Fruit fly (Drosophila melanogaster) whole organism, embryonic: Measurements from ENCODE around the gene CG4914.
A peak's percentile ranks its signal among the peaks of the same experiment; 100 is the strongest.

Experiments
- ATbp ChIP-seq: fragments of 200-800 bp; sonication (Bioruptor generic); optimal IDR thresholded peaks from 2 replicates; lab custom pipeline; 2017; ENCODE audit warnings: missing biosample characterization, mild to moderate bottlenecking, missing genetic modification characterization, missing genetic modification reagents
- Aef1 ChIP-seq: fragments of 200-800 bp; sonication (Bioruptor generic); IDR thresholded peaks from 3 replicates; pipeline ENCODE4 v1.3.6; 2022; ENCODE audit warnings: missing biosample characterization, missing genetic modification characterization
- CG10543 ChIP-seq: fragments of 200-800 bp; sonication (Bioruptor generic); optimal IDR thresholded peaks from 3 replicates; lab custom pipeline; 2017; ENCODE audit warnings: missing biosample characterization, mild to moderate bottlenecking, missing genetic modification characterization, moderate library complexity
- CG11560 ChIP-seq: fragments of 200-800 bp; sonication (Bioruptor generic); IDR thresholded peaks from 3 replicates; pipeline ENCODE4 v1.3.6; 2022; ENCODE audit warnings: missing biosample characterization, missing genetic modification characterization
- CG12659 ChIP-seq: fragments of 200-800 bp; sonication (Bioruptor generic); optimal IDR thresholded peaks from 3 replicates; lab custom pipeline; 2017; ENCODE audit warnings: mild to moderate bottlenecking, missing biosample characterization, missing genetic modification reagents, missing genetic modification characterization
- CG15269 ChIP-seq: fragments of 200-800 bp; sonication (Bioruptor generic); optimal IDR thresholded peaks from 2 replicates; lab custom pipeline; 2018; ENCODE audit warnings: missing biosample characterization, mild to moderate bottlenecking, missing genetic modification characterization, moderate library complexity
- CG15479 ChIP-seq: fragments of 200-800 bp; sonication (Bioruptor generic); optimal IDR thresholded peaks from 3 replicates; lab custom pipeline; 2019; ENCODE audit warnings: missing biosample characterization, mild to moderate bottlenecking, missing genetic modification characterization, moderate library complexity
- CG16863 ChIP-seq: fragments of 200-800 bp; sonication (Bioruptor generic); optimal IDR thresholded peaks from 3 replicates; lab custom pipeline; 2016; ENCODE audit warnings: missing biosample characterization, missing genetic modification characterization
- CG1792 ChIP-seq: fragments of 200-800 bp; sonication (Bioruptor generic); optimal IDR thresholded peaks from 2 replicates; lab custom pipeline; 2016; ENCODE audit warnings: missing biosample characterization, missing genetic modification characterization
- CG2875 ChIP-seq: fragments of 200-800 bp; sonication (Bioruptor generic); optimal IDR thresholded peaks from 2 replicates; lab custom pipeline; 2017; ENCODE audit warnings: missing biosample characterization, mild to moderate bottlenecking, missing genetic modification characterization, missing genetic modification reagents
- CG30403 ChIP-seq: fragments of 200-800 bp; sonication (Bioruptor generic); optimal IDR thresholded peaks from 3 replicates; lab custom pipeline; 2016; ENCODE audit warnings: missing biosample characterization, missing genetic modification characterization
- CG31365 ChIP-seq: fragments of 200-800 bp; sonication (Bioruptor generic); optimal IDR thresholded peaks from 2 replicates; lab custom pipeline; 2018; ENCODE audit warnings: missing biosample characterization, mild to moderate bottlenecking, missing genetic modification characterization
- CG31441 ChIP-seq: fragments of 200-800 bp; sonication (Bioruptor generic); IDR thresholded peaks from 2 replicates; pipeline ENCODE4 v1.3.6; 2022; ENCODE audit warnings: missing biosample characterization, missing genetic modification characterization
- CG3726 ChIP-seq: fragments of 200-800 bp; sonication (Bioruptor generic); IDR thresholded peaks from 3 replicates; pipeline ENCODE4, ENCODE4 v1.3.6; 2022; ENCODE audit warnings: missing biosample characterization, missing genetic modification characterization
- CG4360 ChIP-seq: fragments of 200-800 bp; sonication (Bioruptor generic); IDR thresholded peaks from 2 replicates; pipeline ENCODE4 v1.3.6; 2022; ENCODE audit warnings: missing biosample characterization, missing genetic modification characterization
- CG4404 ChIP-seq: fragments of 200-800 bp; sonication (Bioruptor generic); IDR thresholded peaks from 2 replicates; pipeline ENCODE4 v1.3.6; 2022; ENCODE audit warnings: missing biosample characterization, missing genetic modification characterization
- CG5180 ChIP-seq: fragments of 200-800 bp; sonication (Bioruptor generic); optimal IDR thresholded peaks from 3 replicates; lab custom pipeline; 2017; ENCODE audit warnings: missing biosample characterization, missing genetic modification characterization, mild to moderate bottlenecking, moderate library complexity, missing genetic modification reagents
- CG5245 ChIP-seq: fragments of 200-800 bp; sonication (Bioruptor generic); optimal IDR thresholded peaks from 3 replicates; lab custom pipeline; 2016; ENCODE audit warnings: missing biosample characterization, missing genetic modification characterization
- CG6272 ChIP-seq: fragments of 200-800 bp; sonication (Bioruptor generic); IDR thresholded peaks from 2 replicates; pipeline ENCODE4 v1.3.6; 2022; ENCODE audit warnings: missing biosample characterization, missing genetic modification characterization
- Elba2 ChIP-seq: fragments of 200-800 bp; sonication (Bioruptor generic); optimal IDR thresholded peaks from 3 replicates; lab custom pipeline; 2016; ENCODE audit warnings: missing biosample characterization, missing genetic modification characterization
- Ets97D ChIP-seq: fragments of 200-800 bp; sonication (Bioruptor generic); optimal IDR thresholded peaks from 3 replicates; lab custom pipeline; 2016; ENCODE audit warnings: missing biosample characterization, missing genetic modification characterization
- Hmx ChIP-seq: fragments of 200-800 bp; sonication (Bioruptor generic); optimal IDR thresholded peaks from 2 replicates; lab custom pipeline; 2016; ENCODE audit warnings: missing biosample characterization, missing genetic modification characterization
- Hsf ChIP-seq: fragments of 200-800 bp; sonication (Bioruptor generic); optimal IDR thresholded peaks from 3 replicates; lab custom pipeline; 2016; ENCODE audit warnings: missing biosample characterization, missing genetic modification characterization
- Jarid2 ChIP-seq: fragments of 200-800 bp; sonication (Bioruptor generic); optimal IDR thresholded peaks from 3 replicates; lab custom pipeline; 2017; ENCODE audit warnings: mild to moderate bottlenecking, missing biosample characterization, missing genetic modification reagents, missing genetic modification characterization
- Lpt ChIP-seq: fragments of >200 bp; optimal IDR thresholded peaks from 2 replicates; lab custom pipeline; 2018; ENCODE audit warnings: missing biosample characterization, missing genetic modification characterization
- MBD-R2 ChIP-seq: fragments of 200-800 bp; sonication (Bioruptor generic); IDR thresholded peaks from 2 replicates; pipeline ENCODE4 v1.3.6; 2022; ENCODE audit warnings: missing biosample characterization, missing genetic modification characterization
- MTF-1 ChIP-seq: fragments of 200-800 bp; sonication (Bioruptor generic); optimal IDR thresholded peaks from 2 replicates; lab custom pipeline; 2018; ENCODE audit warnings: missing biosample characterization, mild to moderate bottlenecking, missing genetic modification characterization, borderline replicate concordance
- Mad ChIP-seq: fragments of 200-800 bp; sonication (Bioruptor generic); optimal IDR thresholded peaks from 2 replicates; lab custom pipeline; 2016; ENCODE audit warnings: missing biosample characterization, missing genetic modification characterization
- Sin3A ChIP-seq: fragments of >200 bp; optimal IDR thresholded peaks from 2 replicates; lab custom pipeline; 2018
- Stat92E ChIP-seq, 3 experiments: fragments of >200 bp in 2 of 3; fragments of 200-800 bp in 1 of 3; sonication (Bioruptor generic) in 1 of 3; optimal IDR thresholded peaks; 2 replicates each; lab custom pipeline; 2017 to 2019; ENCODE audit warnings: missing biosample characterization in 3 of 3, missing genetic modification characterization in 3 of 3, mild to moderate bottlenecking in 1 of 3, moderate library complexity in 1 of 3
- Tbp ChIP-seq: fragments of >200 bp; optimal IDR thresholded peaks from 2 replicates; lab custom pipeline; 2018; ENCODE audit warnings: missing biosample characterization, missing genetic modification characterization
- ara ChIP-seq: fragments of 200-800 bp; sonication (Bioruptor generic); IDR thresholded peaks from 2 replicates; pipeline ENCODE4 v1.3.6; 2022; ENCODE audit warnings: missing biosample characterization, missing genetic modification characterization
- fd96Cb ChIP-seq: fragments of 200-800 bp; sonication (Bioruptor generic); optimal IDR thresholded peaks from 2 replicates; lab custom pipeline; 2018; ENCODE audit warnings: missing biosample characterization, mild to moderate bottlenecking, missing genetic modification characterization, moderate library complexity
- gsb ChIP-seq: fragments of 200-800 bp; sonication (Bioruptor generic); IDR thresholded peaks from 2 replicates; pipeline ENCODE4 v1.3.6; 2022; ENCODE audit warnings: missing biosample characterization, missing genetic modification characterization
- h ChIP-seq: fragments of >200 bp; optimal IDR thresholded peaks from 2 replicates; lab custom pipeline; 2017
- insv ChIP-seq, 2 experiments: fragments of 200-800 bp; sonication (Bioruptor generic); optimal IDR thresholded peaks; 3 replicates each; lab custom pipeline; 2016 to 2018; ENCODE audit warnings: missing biosample characterization in 2 of 2, missing genetic modification characterization in 2 of 2
- kay ChIP-seq: fragments of 200-800 bp; sonication (Bioruptor generic); optimal IDR thresholded peaks from 2 replicates; lab custom pipeline; 2016; ENCODE audit warnings: missing biosample characterization, missing genetic modification characterization
- lbe ChIP-seq: fragments of 200-800 bp; sonication (Bioruptor generic); optimal IDR thresholded peaks from 2 replicates; lab custom pipeline; 2016; ENCODE audit warnings: missing biosample characterization, mild to moderate bottlenecking, missing genetic modification characterization
- otp ChIP-seq: fragments of 200-800 bp; sonication (Bioruptor generic); IDR thresholded peaks from 3 replicates; pipeline ENCODE4, ENCODE4 v1.3.6; 2022; ENCODE audit warnings: missing biosample characterization, missing genetic modification characterization
- pfk ChIP-seq: fragments of 200-800 bp; sonication (Bioruptor generic); optimal IDR thresholded peaks from 2 replicates; lab custom pipeline; 2018; ENCODE audit warnings: missing biosample characterization, mild to moderate bottlenecking, missing genetic modification characterization, moderate library complexity
- pzg ChIP-seq: fragments of 200-800 bp; sonication (Bioruptor generic); optimal IDR thresholded peaks from 3 replicates; lab custom pipeline; 2018; ENCODE audit warnings: missing biosample characterization, mild to moderate bottlenecking, missing genetic modification characterization, moderate library complexity
- row ChIP-seq: fragments of 200-800 bp; sonication (Bioruptor generic); IDR thresholded peaks from 3 replicates; pipeline ENCODE4 v1.3.6; 2022; ENCODE audit warnings: missing biosample characterization, missing genetic modification characterization
- scrt ChIP-seq: fragments of 200-800 bp; sonication (Bioruptor generic); optimal IDR thresholded peaks from 2 replicates; lab custom pipeline; 2018; ENCODE audit warnings: missing biosample characterization, mild to moderate bottlenecking, missing genetic modification characterization, moderate library complexity
- so ChIP-seq: fragments of 200-800 bp; sonication (Bioruptor generic); IDR thresholded peaks from 3 replicates; pipeline ENCODE4 v1.3.6; 2022; ENCODE audit warnings: missing biosample characterization, missing genetic modification characterization
- tap ChIP-seq: fragments of 200-800 bp; optimal IDR thresholded peaks from 3 replicates; lab custom pipeline; 2019; ENCODE audit warnings: missing biosample characterization, mild to moderate bottlenecking, missing genetic modification characterization, moderate library complexity
- tll ChIP-seq, 2 experiments: fragments of 200-800 bp in 1 of 2; fragments of >200 bp in 1 of 2; sonication (Bioruptor generic) in 1 of 2; optimal IDR thresholded peaks; 2 replicates each; lab custom pipeline; 2017 to 2019; ENCODE audit warnings: missing biosample characterization in 2 of 2, missing genetic modification characterization in 2 of 2, mild to moderate bottlenecking in 1 of 2, moderate library complexity in 1 of 2
- tna ChIP-seq: fragments of 200-800 bp; sonication (Bioruptor generic); IDR thresholded peaks from 2 replicates; pipeline ENCODE4 v1.3.6; 2022; ENCODE audit warnings: missing biosample characterization, missing genetic modification characterization; ENCODE audit not compliant: partially characterized antibody
- trem ChIP-seq: fragments of 200-800 bp; optimal IDR thresholded peaks from 3 replicates; lab custom pipeline; 2019; ENCODE audit warnings: missing biosample characterization, mild to moderate bottlenecking, missing genetic modification characterization, moderate library complexity
- twi ChIP-seq: fragments of 200-800 bp; optimal IDR thresholded peaks from 2 replicates; lab custom pipeline; 2019; ENCODE audit warnings: missing biosample characterization, mild to moderate bottlenecking, missing genetic modification characterization, moderate library complexity
- z ChIP-seq: fragments of 200-800 bp; sonication (Bioruptor generic); IDR thresholded peaks from 3 replicates; pipeline ENCODE4 v1.3.6; 2022; ENCODE audit warnings: missing biosample characterization, missing genetic modification characterization

The CG4914 gene

DNA sequence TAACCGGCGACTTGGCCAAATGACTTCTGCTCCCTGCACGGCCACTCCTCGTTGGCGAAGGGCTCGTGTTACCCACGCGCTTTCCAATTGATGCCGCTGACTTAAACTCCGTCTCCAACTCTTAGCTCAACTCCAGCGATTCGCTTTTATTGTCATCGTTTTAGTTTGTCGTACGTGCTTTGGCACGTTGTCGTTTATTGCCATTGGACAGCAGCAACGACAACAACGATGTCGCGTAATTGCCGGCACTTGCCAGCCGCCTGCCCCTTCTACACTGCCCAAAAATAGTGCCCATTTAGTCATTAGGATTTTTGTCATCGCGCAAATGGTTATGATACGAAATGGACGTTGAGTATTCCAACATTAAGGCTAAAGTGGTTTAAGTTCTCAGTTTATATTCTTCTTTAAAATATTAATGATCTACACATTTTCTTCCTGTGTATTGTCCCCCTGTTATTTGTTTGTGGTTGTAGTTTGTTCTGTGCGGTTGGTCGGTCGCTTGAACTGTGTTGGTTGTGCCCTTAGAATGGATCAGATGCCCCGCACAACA lies 12.1 kb downstream of the CG4914 start (continued):
- peak; percentile 84 for TF ChIP-seq MTF-1 (GFP tag; lab: Kevin White, UChicago)
- peak; percentile 88 for TF ChIP-seq CG12659
- TF ChIP-seq tna (GFP tag; lab: Robert Waterston, UW): no peak
- TF ChIP-seq Elba2 (GFP tag; lab: Kevin White, UChicago): peak; percentile 23
- TF ChIP-seq h (lab: Kevin White, UChicago): no peak
- peak; percentile 77 for TF ChIP-seq Aef1 (GFP tag; lab: Robert Waterston, UW)
- TF ChIP-seq gsb (GFP tag; lab: Robert Waterston, UW): peak; percentile 68; the same call in 1 of the 2 replicates
- TF ChIP-seq Stat92E (GFP tag; optimal IDR thresholded peaks at IDR 0.05; lab: Kevin White, UChicago): peak in 1 of 3 experiments; percentile 60
- TF ChIP-seq otp (GFP tag; lab: Robert Waterston, UW): peak; percentile 91
- TF ChIP-seq Hmx (GFP tag; lab: Kevin White, UChicago): peak; percentile 64
- peak; percentile 83 for TF ChIP-seq kay
- TF ChIP-seq tap: peak; percentile 89
- peak in 1 of 2 experiments; percentile 20 for TF ChIP-seq insv (GFP tag; optimal IDR thresholded peaks at IDR 0.05; lab: Kevin White, UChicago)
- peak; percentile 78 for TF ChIP-seq twi (tag; lab: Kevin White, UChicago)
- TF ChIP-seq MBD-R2: no peak; the same call in 1 of the 2 replicates
- TF ChIP-seq Lpt (GFP tag; lab: Kevin White, UChicago): no peak
- no peak for TF ChIP-seq Sin3A (lab: Kevin White, UChicago)
- TF ChIP-seq trem (tag; lab: Kevin White, UChicago): peak; percentile 61
- TF ChIP-seq Tbp (GFP tag; lab: Kevin White, UChicago): no peak
- TF ChIP-seq pfk (GFP tag; lab: Kevin White, UChicago): no peak
- peak; percentile 78 for TF ChIP-seq CG1792
- peak; percentile 91 for TF ChIP-seq Hsf (GFP tag; lab: Kevin White, UChicago)
- peak; percentile 54 for TF ChIP-seq Jarid2
- peak; percentile 57; the same call in 1 of the 2 replicates for TF ChIP-seq CG6272 (GFP tag; lab: Robert Waterston, UW)
- 0 out of 2 replicates have a peak, but pooled peaks have one; percentile 15 for TF ChIP-seq CG4360 (GFP tag; lab: Robert Waterston, UW)
- TF ChIP-seq CG31441: peak; percentile 93
- peak; percentile 93 for TF ChIP-seq row
- no peak for TF ChIP-seq z (GFP tag; lab: Robert Waterston, UW)
- TF ChIP-seq CG16863: peak; percentile 88
- TF ChIP-seq CG31365 (tag; lab: Kevin White, UChicago): peak; percentile 51
- no peak for TF ChIP-seq tll (GFP tag; optimal IDR thresholded peaks at IDR 0.05; lab: Kevin White, UChicago)
- TF ChIP-seq CG15479 (GFP tag; lab: Kevin White, UChicago): no peak
- TF ChIP-seq lbe (GFP tag; lab: Kevin White, UChicago): peak; percentile 27
- TF ChIP-seq Mad (GFP tag; lab: Kevin White, UChicago): peak; percentile 87
- TF ChIP-seq CG30403: peak; percentile 87
- TF ChIP-seq scrt: peak; percentile 76
- TF ChIP-seq CG15269 (tag; lab: Kevin White, UChicago): peak; percentile 91
- TF ChIP-seq CG10543: peak; percentile 76
- peak; percentile 92 for TF ChIP-seq ara (GFP tag; lab: Robert Waterston, UW)
- peak; percentile 80 for TF ChIP-seq CG4404
- TF ChIP-seq fd96Cb (tag; lab: Kevin White, UChicago): peak; percentile 91
- TF ChIP-seq CG11560: peak; percentile 64; the same call in 1 of the 3 replicates
- peak; percentile 68 for TF ChIP-seq Ets97D
- peak; percentile 78 for TF ChIP-seq CG5180 (GFP tag; lab: Kevin White, UChicago)
- TF ChIP-seq so (GFP tag; lab: Robert Waterston, UW): peak; percentile 85
- no peak for TF ChIP-seq pzg
- TF ChIP-seq CG3726: peak; percentile 67; the same call in 1 of the 3 replicates
- peak; percentile 89 for TF ChIP-seq CG5245 (GFP tag; lab: Kevin White, UChicago)
- TF ChIP-seq ATbp (GFP tag; lab: Kevin White, UChicago): peak; percentile 89
- peak; percentile 83 for TF ChIP-seq CG2875 (GFP tag; lab: Kevin White, UChicago)
